Fruit fly (Drosophila melanogaster): ENCODE measurements around the gene CG10508.

dm6 chr3L:21192024-21192423 is 18.0 kb upstream of the CG10508 start:
- TF ChIP-seq CTCF (optimal IDR thresholded peaks at IDR 0.05) (no peak), CG8478 (optimal IDR thresholded peaks at IDR 0.05) (no peak)
